Fruit fly (Drosophila melanogaster): Measurements from ENCODE around the gene CG12170.

CG12170 gene

DNA sequence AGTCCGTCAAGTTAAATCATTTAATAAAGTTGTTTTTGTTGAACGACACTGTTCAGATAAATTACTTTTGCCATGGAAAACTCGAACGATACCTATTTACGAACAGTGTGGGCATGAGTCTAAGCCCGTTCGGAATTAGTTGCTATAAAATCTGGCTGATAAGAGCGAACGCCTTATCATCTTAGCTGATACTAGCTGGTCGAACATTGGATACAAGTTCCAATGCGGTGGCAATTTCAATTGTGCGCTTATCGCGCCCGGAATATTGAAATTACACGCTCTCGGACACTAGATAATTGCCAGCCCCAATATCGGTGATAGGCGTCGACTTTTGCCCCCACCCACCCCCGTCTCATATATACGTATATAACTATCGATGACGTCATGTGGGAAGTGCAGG lies 16.9 kb downstream of the CG12170 start:
- TF ChIP-seq CG8301 (tag; optimal IDR thresholded peaks at IDR 0.05) (no peak), CG9948 (tag; optimal IDR thresholded peaks at IDR 0.05) (no peak), CG32121 (GFP tag; IDR thresholded peaks at IDR 0.05) (no peak), CG8159 (tag; optimal IDR thresholded peaks at IDR 0.05) (no peak), CG17806 (tag; optimal IDR thresholded peaks at IDR 0.05) (no peak), CG14655 (GFP tag; optimal IDR thresholded peaks at IDR 0.05) (no peak), fd96Ca (GFP tag; IDR thresholded peaks at IDR 0.05) (no peak), Snoo (tag; optimal IDR thresholded peaks at IDR 0.05) (no peak), D1 (tag; optimal IDR thresholded peaks at IDR 0.05) (no peak), CG13204 (GFP tag; optimal IDR thresholded peaks at IDR 0.05) (no peak)

DNA sequence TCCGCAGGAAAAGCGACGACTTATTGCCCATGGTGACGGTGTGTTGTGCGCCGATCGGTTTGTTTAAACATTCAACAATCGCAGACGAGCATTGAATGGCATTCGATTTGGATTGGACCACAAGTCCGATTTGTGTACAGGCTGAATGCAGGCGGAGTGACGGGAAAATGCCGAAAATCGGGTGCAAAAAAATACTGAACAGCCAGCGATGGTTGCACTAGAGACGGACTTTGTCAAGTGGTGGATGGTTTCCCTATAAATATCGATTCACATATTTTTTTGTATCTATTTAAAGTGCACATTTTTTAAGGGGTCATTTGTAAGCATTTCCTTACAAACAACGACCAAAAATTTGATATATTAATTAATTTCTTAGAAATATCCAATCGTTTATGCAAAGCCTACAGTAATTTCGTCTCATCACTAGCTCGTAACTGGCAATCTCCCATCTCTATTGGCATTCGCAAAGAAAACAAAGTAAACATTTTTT lies 17.7 kb downstream of the CG12170 start, which contains the start of the genes elm and MED27:
Gene elm (minus strand): TSS at position 170 of the 490 bp plus-strand sequence.
Gene MED27 (plus strand): TSS at position 448 of the 490 bp plus-strand sequence.
- TF ChIP-seq CG13204 (GFP tag; optimal IDR thresholded peaks at IDR 0.05), result no peak
- TF ChIP-seq CG8301 (tag; optimal IDR thresholded peaks at IDR 0.05), result peak; percentile 74
- TF ChIP-seq CG17806 (tag; optimal IDR thresholded peaks at IDR 0.05), result peak; percentile 85
- peak; percentile 73 for TF ChIP-seq Pif1B (GFP tag; optimal IDR thresholded peaks at IDR 0.05)
- peak; percentile 91 for TF ChIP-seq CG32121 (GFP tag; IDR thresholded peaks at IDR 0.05)
- TF ChIP-seq Pif1A (GFP tag; optimal IDR thresholded peaks at IDR 0.05), result peak; percentile 87
- TF ChIP-seq CG4496 (GFP tag; IDR thresholded peaks at IDR 0.05), result peak; percentile 88
- TF ChIP-seq CG8159 (tag; optimal IDR thresholded peaks at IDR 0.05), result peak; percentile 89
- peak; percentile 49; the same call in 1 of the 2 replicates for TF ChIP-seq CG12605 (GFP tag; IDR thresholded peaks at IDR 0.05)
- peak; percentile 67 for TF ChIP-seq gl (tag; optimal IDR thresholded peaks at IDR 0.05)
- TF ChIP-seq D1 (tag; optimal IDR thresholded peaks at IDR 0.05), result no peak
- peak; percentile 85 for TF ChIP-seq rn (GFP tag; IDR thresholded peaks at IDR 0.05)
- no peak for TF ChIP-seq CG14655 (GFP tag; optimal IDR thresholded peaks at IDR 0.05)
- TF ChIP-seq CG15710 (tag; optimal IDR thresholded peaks at IDR 0.05), result peak; percentile 90
- TF ChIP-seq CG10348 (GFP tag; IDR thresholded peaks at IDR 0.05), result peak; percentile 59; the same call in 1 of the 2 replicates
- peak; percentile 84 for TF ChIP-seq Snoo (tag; optimal IDR thresholded peaks at IDR 0.05)
- peak; percentile 85 for TF ChIP-seq Ets98B (GFP tag; IDR thresholded peaks at IDR 0.05)
- peak; percentile 84 for TF ChIP-seq fd96Ca (GFP tag; IDR thresholded peaks at IDR 0.05)
- TF ChIP-seq EcR (GFP tag; optimal IDR thresholded peaks at IDR 0.05), result peak; percentile 12
- peak; percentile 83 for TF ChIP-seq CG9948 (tag; optimal IDR thresholded peaks at IDR 0.05)
- TF ChIP-seq CG34367 (tag; optimal IDR thresholded peaks at IDR 0.05), result peak; percentile 81

DNA sequence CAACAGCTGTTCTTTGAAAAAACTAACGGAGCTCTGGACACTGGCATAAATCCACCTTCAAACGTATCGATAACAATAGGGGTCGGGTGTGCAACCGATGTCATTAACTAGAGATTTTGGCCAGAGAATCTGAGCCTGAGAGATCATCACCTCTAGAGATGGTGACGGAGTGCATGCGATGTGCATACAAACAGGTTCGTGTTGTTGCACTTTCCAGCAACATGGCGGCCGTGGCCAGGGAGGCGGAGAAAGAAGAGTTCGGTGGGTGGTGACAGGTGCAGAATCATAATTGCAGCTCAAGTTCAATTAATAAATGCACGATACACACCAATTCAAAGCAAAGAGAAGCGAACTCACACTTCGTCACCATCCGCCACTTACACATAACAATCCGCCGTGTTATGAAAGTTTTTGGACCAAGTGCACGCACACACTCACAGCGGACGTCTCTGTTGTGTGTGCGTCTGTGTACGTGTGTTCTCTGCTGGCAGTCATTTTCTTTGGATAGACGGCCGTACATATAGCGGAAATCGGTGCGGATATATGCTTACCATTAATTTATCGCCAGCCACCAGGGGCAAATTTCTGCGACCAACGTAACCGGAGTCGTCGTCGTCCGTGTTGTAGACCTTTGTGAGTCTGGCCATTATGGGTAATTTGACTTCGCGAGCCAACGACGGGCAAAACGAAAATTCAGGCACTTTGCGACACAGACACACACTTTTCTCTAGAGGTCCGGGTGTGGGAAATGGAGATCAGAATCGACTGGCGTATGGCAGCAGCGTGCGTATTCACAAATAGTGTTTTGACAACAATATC lies 22.2 kb downstream of the CG12170 start:
- TF ChIP-seq Ets98B (GFP tag; IDR thresholded peaks at IDR 0.05), result 0 out of 2 replicates have a peak, but pooled peaks have one; percentile 19
- TF ChIP-seq Pif1A (GFP tag; optimal IDR thresholded peaks at IDR 0.05), result no peak
- TF ChIP-seq CG4496 (GFP tag; IDR thresholded peaks at IDR 0.05), result peak; percentile 8; the same call in 1 of the 3 replicates
- TF ChIP-seq EcR (GFP tag; optimal IDR thresholded peaks at IDR 0.05), result peak; percentile 62
- peak; percentile 27; the same call in 1 of the 2 replicates for TF ChIP-seq CG32121 (GFP tag; IDR thresholded peaks at IDR 0.05)
- TF ChIP-seq CG13204 (GFP tag; optimal IDR thresholded peaks at IDR 0.05), result no peak

DNA sequence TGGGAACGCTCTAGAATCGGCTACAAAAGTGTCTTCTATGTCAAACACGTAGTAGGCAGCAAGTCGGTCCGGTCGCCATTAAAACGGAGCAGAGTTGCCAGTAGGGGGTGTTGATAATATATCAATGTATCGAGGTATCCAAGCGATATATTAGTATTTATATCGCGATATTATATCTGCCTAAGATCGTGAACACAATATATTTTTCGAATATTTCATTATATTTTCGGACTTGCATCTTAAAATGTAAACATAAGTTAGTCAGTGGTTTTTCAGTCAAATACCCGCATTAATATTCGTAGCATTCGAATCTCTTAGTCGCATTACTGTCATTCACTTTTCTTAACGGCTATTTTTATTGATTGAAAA lies 22.8 kb downstream of the CG12170 start, which contains the start of gene CG2182:
Gene CG2182 (minus strand): TSS at position 84 of the 369 bp plus-strand sequence.
- TF ChIP-seq CG4496 (GFP tag; IDR thresholded peaks at IDR 0.05), result no peak
- TF ChIP-seq Snoo (tag; optimal IDR thresholded peaks at IDR 0.05), result no peak
- TF ChIP-seq CG12605 (GFP tag; IDR thresholded peaks at IDR 0.05), result no peak

DNA sequence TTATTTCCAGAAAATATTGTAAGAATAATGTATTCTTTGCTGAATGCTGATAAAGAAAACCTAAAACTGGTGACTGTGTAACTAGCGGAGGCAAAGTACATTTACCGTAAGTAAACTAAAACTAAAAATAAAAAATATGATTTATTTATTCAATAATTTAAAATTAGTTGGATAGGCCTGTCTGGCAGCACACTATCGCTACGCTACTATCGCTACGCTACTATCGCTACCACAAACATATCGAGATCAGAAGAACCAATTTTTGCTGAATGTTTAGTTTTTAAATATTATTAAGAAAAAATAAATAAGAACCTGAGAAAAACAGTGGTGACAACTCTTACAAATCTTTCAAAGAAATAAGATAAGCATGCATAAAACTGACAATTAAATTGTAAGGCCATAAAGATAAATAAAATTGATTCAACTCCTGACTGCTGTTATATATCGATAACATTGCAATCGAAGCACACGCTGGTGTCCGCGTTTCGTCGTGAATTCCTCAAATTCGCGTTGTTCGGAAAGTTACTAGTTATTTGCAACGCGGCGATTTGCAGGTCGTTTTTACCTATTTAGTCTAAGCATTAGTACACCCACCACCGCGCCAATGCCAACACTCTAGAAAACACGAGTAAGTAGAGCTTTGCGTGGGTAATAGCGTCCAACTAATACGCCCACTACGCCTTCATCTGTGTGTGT lies 23.3 kb downstream of the CG12170 start, which contains the start of gene Wdr33:
Gene Wdr33 (plus strand): TSS at position 438 of the 696 bp plus-strand sequence.
- TF ChIP-seq D1 (tag; optimal IDR thresholded peaks at IDR 0.05), result no peak
- TF ChIP-seq Snoo (tag; optimal IDR thresholded peaks at IDR 0.05), result peak; percentile 33
- TF ChIP-seq Pif1A (GFP tag; optimal IDR thresholded peaks at IDR 0.05), result no peak
- no peak for TF ChIP-seq Pif1B (GFP tag; optimal IDR thresholded peaks at IDR 0.05)
- TF ChIP-seq CG34367 (tag; optimal IDR thresholded peaks at IDR 0.05), result no peak
- peak; percentile 37 for TF ChIP-seq CG8159 (tag; optimal IDR thresholded peaks at IDR 0.05)
- peak; percentile 22 for TF ChIP-seq CG15710 (tag; optimal IDR thresholded peaks at IDR 0.05)
- TF ChIP-seq Ets98B (GFP tag; IDR thresholded peaks at IDR 0.05), result 0 out of 2 replicates have a peak, but pooled peaks have one; percentile 6
- peak; percentile 20 for TF ChIP-seq CG17806 (tag; optimal IDR thresholded peaks at IDR 0.05)
- TF ChIP-seq CG9948 (tag; optimal IDR thresholded peaks at IDR 0.05), result peak; percentile 45
- peak; percentile 47; the same call in 2 of the 3 replicates for TF ChIP-seq CG4496 (GFP tag; IDR thresholded peaks at IDR 0.05)

Measured in whole organism, pupa.